Fruit fly (Drosophila melanogaster): ENCODE results near the gene CG4658.

Gene CG4658

dm6 chr2L:9996553-9996952 is 39.6 kb downstream of the CG4658 start:
- peak; percentile 16 for TF ChIP-seq esn (GFP tag; optimal IDR thresholded peaks at IDR 0.05)
- no peak for TF ChIP-seq acj6 (GFP tag; optimal IDR thresholded peaks at IDR 0.05)

DNA sequence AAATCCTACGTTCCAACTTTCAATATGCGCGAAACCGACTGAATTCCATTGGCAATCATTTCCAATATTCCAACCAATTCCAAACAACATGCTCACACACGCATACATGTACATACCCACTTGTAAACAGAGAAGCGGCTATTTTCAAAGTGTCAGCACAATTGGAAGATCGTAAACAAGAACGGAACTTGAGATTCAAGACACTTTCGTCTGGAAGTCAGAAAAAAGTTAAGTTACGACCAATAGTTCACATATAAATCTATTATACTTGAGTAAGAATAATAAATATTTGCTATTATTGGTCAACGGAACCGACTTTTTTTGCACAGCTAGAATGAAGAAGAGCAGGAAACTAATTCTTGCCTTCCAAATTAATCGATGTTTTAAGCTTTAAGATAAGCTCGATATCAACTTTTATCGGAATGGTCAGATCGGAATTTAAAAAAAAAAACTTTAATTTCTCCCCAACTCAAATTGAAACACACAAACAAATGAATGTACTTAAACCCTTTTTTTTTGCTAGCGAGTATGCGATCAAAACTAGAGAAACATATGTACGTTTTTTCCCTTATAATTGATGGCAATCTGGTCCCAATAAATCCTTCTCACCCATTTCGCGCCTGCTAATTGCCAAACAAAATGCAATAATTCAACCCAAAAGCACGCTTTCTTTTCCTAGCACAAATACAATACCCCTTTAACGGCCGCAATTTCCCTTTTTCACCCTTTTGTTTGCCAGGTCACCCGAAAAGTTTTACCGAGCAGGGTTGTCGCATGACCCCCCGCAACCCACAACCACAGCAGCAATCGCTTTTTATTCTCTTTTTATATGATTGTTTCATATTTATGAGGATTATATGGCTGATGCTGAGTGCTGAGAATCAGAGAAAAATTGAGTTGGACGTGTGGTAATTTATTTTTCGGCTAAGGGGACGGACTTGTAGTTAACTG is 45.8 kb downstream of the CG4658 start, which contains the start of the genes CG31875 and SoYb:
Gene CG31875 (minus strand): TSS at position 329 of the 951 bp plus-strand sequence.
Gene SoYb (minus strand): TSS at position 329 of the 951 bp plus-strand sequence.
- TF ChIP-seq net (GFP tag; optimal IDR thresholded peaks at IDR 0.05) = no peak
- no peak for TF ChIP-seq CG10669 (GFP tag; optimal IDR thresholded peaks at IDR 0.05)
- peak; percentile 21 for TF ChIP-seq Eip78C (GFP tag)
- TF ChIP-seq CG15336 (GFP tag; IDR thresholded peaks at IDR 0.05) = no peak

- TF ChIP-seq Blimp-1 (GFP tag; optimal IDR thresholded peaks at IDR 0.05) (no peak), Lpt (GFP tag; optimal IDR thresholded peaks at IDR 0.05) (no peak), Sox102F (GFP tag; optimal IDR thresholded peaks at IDR 0.05) (peak; percentile 32), CG11294 (GFP tag; IDR thresholded peaks at IDR 0.05) (no peak), CG34406 (GFP tag; optimal IDR thresholded peaks at IDR 0.05) (peak; percentile 23), fd59A (GFP tag; optimal IDR thresholded peaks at IDR 0.05) (peak; percentile 33), cyc (GFP tag; optimal IDR thresholded peaks at IDR 0.05) (peak; percentile 65), Hr38 (GFP tag; optimal IDR thresholded peaks at IDR 0.05) (no peak), CG6854 (GFP tag; optimal IDR thresholded peaks at IDR 0.05) (no peak), CG1621 (tag; optimal IDR thresholded peaks at IDR 0.05) (peak; percentile 50), Eip93F (GFP tag; optimal IDR thresholded peaks at IDR 0.05) (peak; percentile 16), CG6163 (GFP tag; IDR thresholded peaks at IDR 0.05) (peak; percentile 75), CG8119 (GFP tag; IDR thresholded peaks at IDR 0.05) (0 out of 3 replicates have a peak, but pooled peaks have one; percentile 16), achi (GFP tag; optimal IDR thresholded peaks at IDR 0.05) (peak; percentile 76), CG3032 (tag; optimal IDR thresholded peaks at IDR 0.05) (peak; percentile 49), fd85E (GFP tag; optimal IDR thresholded peaks at IDR 0.05) (no peak), vri (GFP tag; optimal IDR thresholded peaks at IDR 0.05) (no peak), CG15336 (GFP tag; IDR thresholded peaks at IDR 0.05) (peak; percentile 38; the same call in 1 of the 2 replicates), CG6276 (GFP tag; optimal IDR thresholded peaks at IDR 0.05) (no peak), ss (GFP tag; optimal IDR thresholded peaks at IDR 0.05) (peak; percentile 14 to 35), CG32006 (GFP tag; optimal IDR thresholded peaks at IDR 0.05) (no peak), acj6 (GFP tag; optimal IDR thresholded peaks at IDR 0.05) (no peak), Hr39 (GFP tag; optimal IDR thresholded peaks at IDR 0.05) (no peak), CG8632 (GFP tag; optimal IDR thresholded peaks at IDR 0.05) (peak; percentile 8), Smox (GFP tag; optimal IDR thresholded peaks at IDR 0.05) (peak; percentile 62), CG10631 (GFP tag; optimal IDR thresholded peaks at IDR 0.05) (peak; percentile 49), topi (GFP tag; optimal IDR thresholded peaks at IDR 0.05) (peak; percentile 59), spab (GFP tag; optimal IDR thresholded peaks at IDR 0.05) (no peak), Met (GFP tag; optimal IDR thresholded peaks at IDR 0.05) (peak; percentile 57), net (GFP tag; optimal IDR thresholded peaks at IDR 0.05) (peak; percentile 9), dsx (GFP tag; optimal IDR thresholded peaks at IDR 0.05; ENCODE audit: poor library complexity, severe bottlenecking) (no peak), Eip75B (GFP tag; optimal IDR thresholded peaks at IDR 0.05) (peak; percentile 15), CG6792 (GFP tag; optimal IDR thresholded peaks at IDR 0.05) (peak; percentile 55), CG6808 (GFP tag; optimal IDR thresholded peaks at IDR 0.05) (peak; percentile 37), eg (GFP tag; IDR thresholded peaks at IDR 0.05) (peak; percentile 63), CG31627 (GFP tag; optimal IDR thresholded peaks at IDR 0.05) (peak; percentile 64), Ets21C (GFP tag; optimal IDR thresholded peaks at IDR 0.05) (peak; percentile 24), OdsH (GFP tag; optimal IDR thresholded peaks at IDR 0.05) (peak; percentile 33), CG11762 (GFP tag; optimal IDR thresholded peaks at IDR 0.05; ENCODE audit: insufficient read depth) (no peak), Sox15 (GFP tag; optimal IDR thresholded peaks at IDR 0.05) (peak; percentile 2), CG11902 (GFP tag; optimal IDR thresholded peaks at IDR 0.05) (peak; percentile 13), CG16779 (tag; optimal IDR thresholded peaks at IDR 0.05) (no peak), Eip78C (GFP tag) (peak; percentile 73)
Measured at dm6 chr2L:10003593-10003992, 46.7 kb downstream of the CG4658 start, which contains the start of gene Ndf. Ndf (plus strand) TSS chr2L:10003832.
